Worm (Caenorhabditis elegans): ENCODE results near the gene hsp-3.

hsp-3 gene

ce11 chrX:6098420-6098819 is 6.5 kb upstream of the hsp-3 start (continued):
- TF ChIP-seq zfp-2 (tag; optimal IDR thresholded peaks at IDR 0.05) = no peak
- peak; percentile 67 for TF ChIP-seq dmd-6 (GFP tag; IDR thresholded peaks at IDR 0.05)
- TF ChIP-seq ZK546.5 (tag; optimal IDR thresholded peaks at IDR 0.05) = no peak
- no peak for TF ChIP-seq R02D3.7 (tag; optimal IDR thresholded peaks at IDR 0.05)

ce11 chrX:6097551-6097950 is 5.6 kb upstream of the hsp-3 start, which contains the start of gene C15H9.4:
Gene C15H9.4, plus strand, starts transcription at chrX:6097643.
- TF ChIP-seq pha-4 (GFP tag; IDR thresholded peaks at IDR 0.05) (no peak), pha-4 (tag; optimal IDR thresholded peaks at IDR 0.05) (no peak), unc-62 (GFP tag; optimal IDR thresholded peaks at IDR 0.05 in 1 of 2) (peak in 1 of 2 experiments; percentile 90), unc-62 (tag; optimal IDR thresholded peaks at IDR 0.05) (no peak), ctbp-1 (GFP tag; IDR thresholded peaks at IDR 0.05) (peak; percentile 56), nhr-237 (tag; optimal IDR thresholded peaks at IDR 0.05) (no peak), nhr-42 (GFP tag; IDR thresholded peaks at IDR 0.05) (no peak), hlh-30 (tag; optimal IDR thresholded peaks at IDR 0.05; ENCODE audit: insufficient read depth) (no peak), ZK546.5 (tag; optimal IDR thresholded peaks at IDR 0.05) (no peak), R02D3.7 (tag; optimal IDR thresholded peaks at IDR 0.05) (no peak), nhr-111 (GFP tag; optimal IDR thresholded peaks at IDR 0.05) (no peak), skn-1 (tag; optimal IDR thresholded peaks at IDR 0.05) (no peak), F49E8.2 (tag; optimal IDR thresholded peaks at IDR 0.05; ENCODE audit: borderline replicate concordance) (no peak), daf-12 (tag; optimal IDR thresholded peaks at IDR 0.05) (no peak), nhr-76 (tag; optimal IDR thresholded peaks at IDR 0.05) (no peak), daf-8 (GFP tag; IDR thresholded peaks at IDR 0.05) (no peak), F37D6.2 (tag; optimal IDR thresholded peaks at IDR 0.05) (no peak), Y48G9A.11 (GFP tag; IDR thresholded peaks at IDR 0.05) (no peak), daf-19 (GFP tag; conservative IDR thresholded peaks at IDR 0.05) (no peak), zfp-2 (tag; optimal IDR thresholded peaks at IDR 0.05) (no peak), ama-1 (optimal IDR thresholded peaks at IDR 0.05) (no peak), set-16 (GFP tag; IDR thresholded peaks at IDR 0.05) (no peak), rbr-2 (tag; optimal IDR thresholded peaks at IDR 0.05) (peak; percentile 8), spr-3 (GFP tag; optimal IDR thresholded peaks at IDR 0.05) (no peak), dmd-8 (GFP tag; IDR thresholded peaks at IDR 0.05) (no peak), zip-2 (tag; optimal IDR thresholded peaks at IDR 0.05) (no peak), sdz-12 (GFP tag; optimal IDR thresholded peaks at IDR 0.05) (no peak), hmg-1.1 (GFP tag; IDR thresholded peaks at IDR 0.05) (peak; percentile 73), mxl-2 (GFP tag; conservative IDR thresholded peaks at IDR 0.05) (no peak), lin-15B (tag; optimal IDR thresholded peaks at IDR 0.05) (no peak), lir-3 (tag; optimal IDR thresholded peaks at IDR 0.05) (no peak), ztf-7 (tag; optimal IDR thresholded peaks at IDR 0.05) (no peak), jun-1 (tag; optimal IDR thresholded peaks at IDR 0.05) (no peak), pqm-1 (tag; optimal IDR thresholded peaks at IDR 0.05) (no peak), lim-7 (GFP tag; IDR thresholded peaks at IDR 0.05) (no peak), dpl-1 (GFP tag; optimal IDR thresholded peaks at IDR 0.05) (no peak), nhr-77 (tag; optimal IDR thresholded peaks at IDR 0.05) (no peak), zfp-3 (GFP tag; conservative IDR thresholded peaks at IDR 0.05) (no peak), saeg-2 (GFP tag; IDR thresholded peaks at IDR 0.05) (no peak), mxl-3 (GFP tag; optimal IDR thresholded peaks at IDR 0.05) (peak; percentile 27), dmd-6 (GFP tag; IDR thresholded peaks at IDR 0.05) (no peak; the same call in 1 of the 2 replicates), nhr-48 (tag; optimal IDR thresholded peaks at IDR 0.05) (no peak), Y5F2A.4 (GFP tag; optimal IDR thresholded peaks at IDR 0.05) (no peak), Y105C5A.15 (GFP tag; IDR thresholded peaks at IDR 0.05) (no peak), mdl-1 (tag; optimal IDR thresholded peaks at IDR 0.05) (peak in 1 of 2 experiments; percentile 7), hif-1 (tag; optimal IDR thresholded peaks at IDR 0.05) (peak in 1 of 2 experiments; percentile 31), ceh-20 (GFP tag; IDR thresholded peaks at IDR 0.05) (no peak), F10B5.3 (tag; optimal IDR thresholded peaks at IDR 0.05) (no peak), ztf-11 (tag; optimal IDR thresholded peaks at IDR 0.05) (no peak), ZK337.2 (GFP tag; IDR thresholded peaks at IDR 0.05) (no peak), ces-1 (GFP tag; optimal IDR thresholded peaks at IDR 0.05) (no peak)
